Worm (Caenorhabditis elegans): Measurements from ENCODE around the gene oac-49.

DNA sequence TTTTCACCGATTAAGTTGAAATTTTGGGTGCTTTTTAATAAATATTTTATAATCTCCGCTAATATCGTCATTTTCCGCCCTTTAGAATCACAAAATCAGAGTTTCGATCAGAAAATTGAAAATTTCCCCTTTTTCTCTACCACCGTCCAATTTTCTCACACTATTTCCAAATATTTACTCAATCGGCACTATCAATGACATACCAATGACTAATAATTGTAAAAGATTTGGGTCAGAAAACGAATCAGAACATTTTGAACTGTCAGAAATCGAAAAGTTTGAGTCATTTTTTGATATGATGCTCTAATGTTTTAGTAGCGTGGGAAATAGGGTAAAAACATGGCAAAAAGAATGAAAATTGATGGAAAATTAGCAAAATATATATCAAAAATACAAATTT lies 671 bp upstream of the oac-49 start, which contains the start of gene srr-2:
- TF ChIP-seq flt-1 (GFP tag; IDR thresholded peaks at IDR 0.05) (no peak), ama-1 (optimal IDR thresholded peaks at IDR 0.05) (no peak), scrt-1 (GFP tag; IDR thresholded peaks at IDR 0.05) (no peak), hmg-4 (GFP tag; optimal IDR thresholded peaks at IDR 0.05) (no peak), ets-7 (tag; optimal IDR thresholded peaks at IDR 0.05) (no peak), tbx-37 (GFP tag; conservative IDR thresholded peaks at IDR 0.05) (no peak), ceh-36 (tag; optimal IDR thresholded peaks at IDR 0.05) (no peak), F13C5.2 (tag; optimal IDR thresholded peaks at IDR 0.05) (no peak), sea-1 (GFP tag; conservative IDR thresholded peaks at IDR 0.05) (no peak), aly-1 (tag; optimal IDR thresholded peaks at IDR 0.05) (no peak), hnd-1 (tag; optimal IDR thresholded peaks at IDR 0.05) (no peak), ceh-13 (GFP tag; optimal IDR thresholded peaks at IDR 0.05) (no peak)
